Fruit fly (Drosophila melanogaster) whole organism, embryonic: ENCODE measurements around the gene Shal.

ENCODE experiments used
- Blimp-1 ChIP-seq: fragments of 200-800 bp; sonication (Bioruptor generic); optimal IDR thresholded peaks from 3 replicates; lab custom pipeline; 2018; ENCODE audit warnings: missing biosample characterization, missing genetic modification characterization, mild to moderate bottlenecking, moderate library complexity, missing genetic modification reagents
- CG10274 ChIP-seq: fragments of 200-800 bp; sonication (Bioruptor generic); optimal IDR thresholded peaks from 3 replicates; lab custom pipeline; 2017; ENCODE audit warnings: missing biosample characterization, mild to moderate bottlenecking, missing genetic modification characterization
- CG10654 ChIP-seq: fragments of 200-800 bp; sonication (Bioruptor generic); optimal IDR thresholded peaks from 2 replicates; lab custom pipeline; 2016; ENCODE audit warnings: missing biosample characterization, missing genetic modification characterization
- CG11093 ChIP-seq: fragments of 200-800 bp; sonication (Bioruptor generic); IDR thresholded peaks from 3 replicates; pipeline ENCODE4 v1.3.6; 2022; ENCODE audit warnings: missing biosample characterization, missing genetic modification characterization
- CG1233 ChIP-seq: fragments of 200-800 bp; sonication (Bioruptor generic); optimal IDR thresholded peaks from 4 replicates; lab custom pipeline; 2018; ENCODE audit warnings: missing biosample characterization, mild to moderate bottlenecking, missing genetic modification characterization
- CG13123 ChIP-seq: fragments of 200-800 bp; sonication (Bioruptor generic); optimal IDR thresholded peaks from 2 replicates; lab custom pipeline; 2016; ENCODE audit warnings: missing biosample characterization, missing genetic modification characterization
- CG13624 ChIP-seq: fragments of 200-800 bp; sonication (Bioruptor generic); optimal IDR thresholded peaks from 2 replicates; lab custom pipeline; 2016; ENCODE audit warnings: missing biosample characterization, missing genetic modification characterization
- CG15269 ChIP-seq: fragments of 200-800 bp; sonication (Bioruptor generic); optimal IDR thresholded peaks from 2 replicates; lab custom pipeline; 2018; ENCODE audit warnings: missing biosample characterization, mild to moderate bottlenecking, missing genetic modification characterization, moderate library complexity
- CG15601 ChIP-seq: fragments of 200-800 bp; sonication (Bioruptor generic); optimal IDR thresholded peaks from 3 replicates; lab custom pipeline; 2019; ENCODE audit warnings: missing biosample characterization, mild to moderate bottlenecking, missing genetic modification characterization, moderate library complexity
- CG1602 ChIP-seq: fragments of 200-800 bp; sonication (Bioruptor generic); optimal IDR thresholded peaks from 3 replicates; lab custom pipeline; 2016; ENCODE audit warnings: missing biosample characterization, missing genetic modification characterization
- CG17385 ChIP-seq: fragments of 200-800 bp; sonication (Bioruptor generic); optimal IDR thresholded peaks from 3 replicates; lab custom pipeline; 2018; ENCODE audit warnings: missing biosample characterization, mild to moderate bottlenecking, missing genetic modification characterization
- CG17802 ChIP-seq: fragments of 200-800 bp; sonication (Bioruptor generic); optimal IDR thresholded peaks from 2 replicates; lab custom pipeline; 2018; ENCODE audit warnings: missing biosample characterization, mild to moderate bottlenecking, missing genetic modification characterization, moderate library complexity
- CG18011 ChIP-seq: fragments of 200-800 bp; sonication (Bioruptor generic); optimal IDR thresholded peaks from 2 replicates; lab custom pipeline; 2017; ENCODE audit warnings: missing biosample characterization, missing genetic modification characterization, mild to moderate bottlenecking, moderate library complexity, missing genotype
- CG2202 ChIP-seq: fragments of 200-800 bp; sonication (Bioruptor generic); optimal IDR thresholded peaks from 2 replicates; lab custom pipeline; 2018; ENCODE audit warnings: missing biosample characterization, mild to moderate bottlenecking, missing genetic modification characterization
- CG2889 ChIP-seq: fragments of 200-800 bp; sonication (Bioruptor generic); IDR thresholded peaks from 3 replicates; pipeline ENCODE4 v1.3.6; 2022; ENCODE audit warnings: missing biosample characterization, missing genetic modification characterization
- CG30403 ChIP-seq: fragments of 200-800 bp; sonication (Bioruptor generic); optimal IDR thresholded peaks from 3 replicates; lab custom pipeline; 2016; ENCODE audit warnings: missing biosample characterization, missing genetic modification characterization
- CG30431 ChIP-seq: fragments of 200-800 bp; sonication (Bioruptor generic); optimal IDR thresholded peaks from 2 replicates; lab custom pipeline; 2017; ENCODE audit warnings: missing biosample characterization, missing genetic modification characterization
- CG31224 ChIP-seq: fragments of 200-800 bp; sonication (Bioruptor generic); IDR thresholded peaks from 2 replicates; pipeline ENCODE4 v1.3.6; 2022; ENCODE audit warnings: missing biosample characterization, missing genetic modification characterization
- CG3281 ChIP-seq: fragments of 200-800 bp; sonication (Bioruptor generic); optimal IDR thresholded peaks from 3 replicates; lab custom pipeline; 2017; ENCODE audit warnings: missing biosample characterization, mild to moderate bottlenecking, missing genetic modification characterization
- CG34224 ChIP-seq: fragments of 200-800 bp; sonication (Bioruptor generic); IDR thresholded peaks from 3 replicates; pipeline ENCODE4 v1.3.6; 2022; ENCODE audit warnings: missing biosample characterization, missing genetic modification characterization; ENCODE audit not compliant: partially characterized antibody
- CG34376 ChIP-seq: fragments of 200-800 bp; sonication (Bioruptor generic); optimal IDR thresholded peaks from 2 replicates; lab custom pipeline; 2018; ENCODE audit warnings: missing biosample characterization, mild to moderate bottlenecking, missing genetic modification characterization
- CG34422 ChIP-seq: fragments of 200-800 bp; sonication (Bioruptor generic); IDR thresholded peaks from 3 replicates; pipeline ENCODE4 v1.3.6; 2022; ENCODE audit warnings: missing biosample characterization, missing genetic modification characterization
- CG4617 ChIP-seq: fragments of 200-800 bp; sonication (Bioruptor generic); optimal IDR thresholded peaks from 3 replicates; lab custom pipeline; 2016; ENCODE audit warnings: missing biosample characterization, missing genetic modification characterization, borderline replicate concordance
- CG4854 ChIP-seq: fragments of 200-800 bp; sonication (Bioruptor generic); optimal IDR thresholded peaks from 2 replicates; lab custom pipeline; 2016; ENCODE audit warnings: missing biosample characterization, missing genetic modification characterization, inconsistent platforms
- CG7372 ChIP-seq: fragments of 200-800 bp; sonication (Bioruptor generic); IDR thresholded peaks from 2 replicates; pipeline ENCODE4 v1.3.6; 2022; ENCODE audit warnings: missing biosample characterization, missing genetic modification characterization
- Chrac-16 ChIP-seq: fragments of 200-800 bp; sonication (Bioruptor generic); optimal IDR thresholded peaks from 3 replicates; lab custom pipeline; 2016; ENCODE audit warnings: missing biosample characterization, missing genetic modification characterization
- CrebB ChIP-seq: fragments of 200-800 bp; sonication (Bioruptor generic); optimal IDR thresholded peaks from 3 replicates; lab custom pipeline; 2018; ENCODE audit warnings: missing biosample characterization, mild to moderate bottlenecking, missing genetic modification characterization
- Drgx ChIP-seq: fragments of 200-800 bp; sonication (Bioruptor generic); IDR thresholded peaks from 2 replicates; pipeline ENCODE4 v1.3.6; 2022; ENCODE audit warnings: missing biosample characterization, missing genetic modification characterization
- NK7.1 ChIP-seq: fragments of 200-800 bp; sonication (Bioruptor generic); optimal IDR thresholded peaks from 3 replicates; lab custom pipeline; 2016; ENCODE audit warnings: missing biosample characterization, missing genetic modification characterization
- NfI ChIP-seq: fragments of 200-800 bp; sonication (Bioruptor generic); optimal IDR thresholded peaks from 3 replicates; lab custom pipeline; 2018; ENCODE audit warnings: missing biosample characterization, mild to moderate bottlenecking, missing genetic modification characterization, moderate library complexity
- Rfx ChIP-seq: fragments of 200-800 bp; sonication (Bioruptor generic); IDR thresholded peaks from 2 replicates; pipeline ENCODE4 v1.3.6; 2022; ENCODE audit warnings: missing biosample characterization, missing genetic modification characterization
- Sry-δ ChIP-seq: fragments of 200-800 bp; sonication (Bioruptor generic); optimal IDR thresholded peaks from 2 replicates; lab custom pipeline; 2016; ENCODE audit warnings: missing biosample characterization, missing genetic modification characterization
- Ssrp ChIP-seq: fragments of 200-800 bp; sonication (Bioruptor generic); optimal IDR thresholded peaks from 2 replicates; lab custom pipeline; 2018; ENCODE audit warnings: missing biosample characterization, mild to moderate bottlenecking, missing genetic modification characterization, moderate library complexity
- Xbp1 ChIP-seq: fragments of 200-800 bp; sonication (Bioruptor generic); optimal IDR thresholded peaks from 3 replicates; lab custom pipeline; 2016; ENCODE audit warnings: missing biosample characterization, mild to moderate bottlenecking, missing genetic modification characterization
- abd-A ChIP-seq: fragments of 200-800 bp; sonication (Bioruptor generic); optimal IDR thresholded peaks from 3 replicates; lab custom pipeline; 2019; ENCODE audit warnings: missing biosample characterization, mild to moderate bottlenecking, missing genetic modification characterization, moderate library complexity
- ac ChIP-seq: fragments of 200-800 bp; sonication (Bioruptor generic); optimal IDR thresholded peaks from 3 replicates; lab custom pipeline; 2017; ENCODE audit warnings: missing biosample characterization, mild to moderate bottlenecking, missing genetic modification characterization
- ase ChIP-seq: fragments of 200-800 bp; sonication (Bioruptor generic); IDR thresholded peaks from 3 replicates; pipeline ENCODE4 v1.3.6; 2022; ENCODE audit warnings: missing biosample characterization, missing genetic modification characterization
- bcd ChIP-seq: fragments of 200-800 bp; sonication (Bioruptor generic); optimal IDR thresholded peaks from 2 replicates; lab custom pipeline; 2017; ENCODE audit warnings: missing biosample characterization, mild to moderate bottlenecking, missing genetic modification characterization
- corto ChIP-seq: fragments of 200-800 bp; sonication (Bioruptor generic); optimal IDR thresholded peaks from 2 replicates; lab custom pipeline; 2016; ENCODE audit warnings: missing biosample characterization, mild to moderate bottlenecking, missing genetic modification characterization, moderate library complexity
- dan ChIP-seq: fragments of 200-800 bp; sonication (Bioruptor generic); IDR thresholded peaks from 2 replicates; pipeline ENCODE4 v1.3.6; 2022; ENCODE audit warnings: missing biosample characterization, missing genetic modification characterization
- gcm ChIP-seq: fragments of 200-800 bp; sonication (Bioruptor generic); optimal IDR thresholded peaks from 2 replicates; lab custom pipeline; 2019; ENCODE audit warnings: missing biosample characterization, mild to moderate bottlenecking, missing genetic modification characterization, moderate library complexity
- gfzf ChIP-seq: fragments of 200-800 bp; sonication (Bioruptor generic); optimal IDR thresholded peaks from 2 replicates; lab custom pipeline; 2016; ENCODE audit warnings: missing biosample characterization, mild to moderate bottlenecking, missing genetic modification characterization, moderate library complexity
- lab ChIP-seq: fragments of 200-800 bp; sonication (Bioruptor generic); optimal IDR thresholded peaks from 3 replicates; lab custom pipeline; 2017; ENCODE audit warnings: missing biosample characterization, missing genetic modification characterization, mild to moderate bottlenecking, moderate library complexity, missing genetic modification reagents
- rib ChIP-seq: fragments of 200-800 bp; sonication (Bioruptor generic); IDR thresholded peaks from 2 replicates; pipeline ENCODE4 v1.3.6; 2022; ENCODE audit warnings: missing biosample characterization, missing genetic modification characterization
- run ChIP-seq: fragments of 200-800 bp; sonication (Bioruptor generic); optimal IDR thresholded peaks from 3 replicates; lab custom pipeline; 2018; ENCODE audit warnings: missing biosample characterization, mild to moderate bottlenecking, missing genetic modification characterization
- sd ChIP-seq: fragments of 200-800 bp; sonication (Bioruptor generic); optimal IDR thresholded peaks from 3 replicates; lab custom pipeline; 2018; ENCODE audit warnings: missing biosample characterization, mild to moderate bottlenecking, missing genetic modification characterization, moderate library complexity
- slp2 ChIP-seq: fragments of 200-800 bp; sonication (Bioruptor generic); optimal IDR thresholded peaks from 2 replicates; lab custom pipeline; 2016; ENCODE audit warnings: missing biosample characterization, missing genetic modification characterization
- zfh2 ChIP-seq: fragments of 200-800 bp; sonication (Bioruptor generic); optimal IDR thresholded peaks from 2 replicates; lab custom pipeline; 2016; ENCODE audit warnings: missing biosample characterization, missing genetic modification characterization

The Shal gene

DNA sequence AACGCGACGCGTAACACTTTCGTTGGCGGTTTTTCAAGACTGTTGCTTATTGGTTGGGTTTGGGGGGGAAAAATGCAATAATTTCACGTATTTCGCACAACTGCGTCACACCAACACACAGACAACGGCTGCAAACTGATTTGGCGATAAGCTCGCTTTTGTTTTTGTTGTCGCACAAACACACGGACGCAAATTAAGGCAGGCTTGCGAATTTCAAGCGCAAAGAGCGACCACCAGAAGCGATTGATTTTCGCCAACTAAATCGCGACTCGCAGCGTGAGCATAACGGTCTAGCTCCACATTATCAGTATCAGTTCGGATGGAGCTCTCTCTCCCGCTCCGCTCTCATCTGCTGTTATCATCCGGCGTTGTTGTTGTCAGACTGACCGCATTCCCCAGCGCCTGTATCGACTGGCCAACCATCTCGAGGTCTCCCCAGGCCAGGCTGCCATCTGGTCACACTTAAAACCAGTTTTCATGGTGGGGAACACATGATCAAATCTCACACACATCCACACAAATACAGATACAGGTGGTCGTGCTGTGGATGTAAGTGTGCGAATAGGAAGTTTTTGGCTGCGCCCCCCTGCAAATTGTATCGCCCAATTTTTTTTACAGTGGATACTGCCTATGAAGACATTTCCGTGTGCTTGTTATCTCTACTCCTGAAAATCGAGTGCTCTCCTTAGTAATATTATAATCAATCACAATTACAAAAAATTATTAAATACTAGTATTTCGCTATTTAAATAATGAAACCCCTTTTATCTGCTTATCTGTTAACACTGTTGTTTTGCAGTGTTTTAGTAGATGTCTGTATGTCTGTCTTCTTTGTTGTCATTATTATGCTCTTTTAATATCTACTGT is 48.6 kb upstream of the Shal start:
- TF ChIP-seq corto (GFP tag; lab: Kevin White, UChicago) (peak; percentile 53), gcm (GFP tag; lab: Kevin White, UChicago) (peak; percentile 31), CG10274 (GFP tag; lab: Kevin White, UChicago) (peak; percentile 19), CG15601 (tag; lab: Kevin White, UChicago) (no peak), CG1233 (GFP tag; lab: Kevin White, UChicago) (peak; percentile 47), CG4617 (GFP tag; lab: Kevin White, UChicago) (peak; percentile 9), Sry-δ (GFP tag; lab: Kevin White, UChicago) (peak; percentile 4), CG2202 (tag; lab: Kevin White, UChicago) (no peak), Rfx (GFP tag; lab: Robert Waterston, UW) (peak; percentile 87), CG13624 (GFP tag; lab: Kevin White, UChicago) (peak; percentile 34), CG10654 (GFP tag; lab: Kevin White, UChicago) (peak; percentile 41), CG30431 (GFP tag; lab: Kevin White, UChicago) (peak; percentile 26), ase (GFP tag; lab: Robert Waterston, UW) (no peak; the same call in 2 of the 3 replicates), CG7372 (GFP tag; lab: Robert Waterston, UW) (peak; percentile 56; the same call in 1 of the 2 replicates), zfh2 (GFP tag; lab: Kevin White, UChicago) (peak; percentile 62), sd (tag; lab: Kevin White, UChicago) (peak; percentile 74), CrebB (peak; percentile 22), dan (GFP tag; lab: Robert Waterston, UW) (no peak), CG18011 (GFP tag; lab: Kevin White, UChicago) (peak; percentile 32), rib (peak; percentile 74), CG31224 (peak; percentile 65), slp2 (no peak), CG15269 (tag; lab: Kevin White, UChicago) (peak; percentile 67), abd-A (tag; lab: Kevin White, UChicago) (no peak), NfI (GFP tag; lab: Kevin White, UChicago) (peak; percentile 53), bcd (GFP tag; lab: Kevin White, UChicago) (peak; percentile 47), CG17802 (no peak), CG3281 (GFP tag; lab: Kevin White, UChicago) (peak; percentile 77), Chrac-16 (GFP tag; lab: Kevin White, UChicago) (peak; percentile 36), CG11093 (GFP tag; lab: Robert Waterston, UW) (0 out of 3 replicates have a peak, but pooled peaks have one; percentile 10), Blimp-1 (GFP tag; lab: Kevin White, UChicago) (peak; percentile 11), Ssrp (tag; lab: Kevin White, UChicago) (peak; percentile 3), CG17385 (GFP tag; lab: Kevin White, UChicago) (peak; percentile 43), run (tag; lab: Kevin White, UChicago) (no peak), CG30403 (GFP tag; lab: Kevin White, UChicago) (peak; percentile 34), CG2889 (peak; percentile 53; the same call in 1 of the 3 replicates), ac (GFP tag; lab: Kevin White, UChicago) (no peak), Drgx (peak; percentile 72), Xbp1 (GFP tag; lab: Kevin White, UChicago) (peak; percentile 60), gfzf (GFP tag; lab: Kevin White, UChicago) (peak; percentile 55), CG13123 (GFP tag; lab: Kevin White, UChicago) (peak; percentile 21), CG1602 (GFP tag; lab: Kevin White, UChicago) (peak; percentile 50), CG4854 (GFP tag; lab: Kevin White, UChicago) (peak; percentile 48), CG34224 (GFP tag; lab: Robert Waterston, UW) (peak; percentile 59; the same call in 1 of the 3 replicates), lab (GFP tag; lab: Kevin White, UChicago) (peak; percentile 84), CG34422 (GFP tag; lab: Robert Waterston, UW) (peak; percentile 62; the same call in 1 of the 3 replicates), NK7.1 (GFP tag; lab: Kevin White, UChicago) (no peak), CG34376 (peak; percentile 82)
